Fruit fly (Drosophila melanogaster) whole organism, embryonic: ENCODE measurements around the gene HDAC4.

Source experiments
- Abd-B ChIP-seq: fragments of 200-800 bp; sonication (Bioruptor generic); optimal IDR thresholded peaks from 2 replicates; lab custom pipeline; 2018; ENCODE audit warnings: missing biosample characterization, mild to moderate bottlenecking, missing genetic modification characterization, moderate library complexity
- CG10209 ChIP-seq: fragments of 200-800 bp; sonication (Bioruptor generic); optimal IDR thresholded peaks from 3 replicates; lab custom pipeline; 2017; ENCODE audit warnings: missing biosample characterization, mild to moderate bottlenecking, missing genetic modification characterization, missing genetic modification reagents
- CG11093 ChIP-seq: fragments of 200-800 bp; sonication (Bioruptor generic); IDR thresholded peaks from 3 replicates; pipeline ENCODE4 v1.3.6; 2022; ENCODE audit warnings: missing biosample characterization, missing genetic modification characterization
- CG11247 ChIP-seq: fragments of 200-800 bp; sonication (Bioruptor generic); IDR thresholded peaks from 2 replicates; pipeline ENCODE4 v1.3.6; 2022; ENCODE audit warnings: missing biosample characterization, missing genetic modification characterization
- CG11456 ChIP-seq: fragments of 200-800 bp; sonication (Bioruptor generic); IDR thresholded peaks from 3 replicates; pipeline ENCODE4 v1.3.6; 2022; ENCODE audit warnings: missing biosample characterization, missing genetic modification characterization
- CG1233 ChIP-seq: fragments of 200-800 bp; sonication (Bioruptor generic); optimal IDR thresholded peaks from 4 replicates; lab custom pipeline; 2018; ENCODE audit warnings: missing biosample characterization, mild to moderate bottlenecking, missing genetic modification characterization
- CG14710 ChIP-seq: fragments of 200-800 bp; sonication (Bioruptor generic); optimal IDR thresholded peaks from 3 replicates; lab custom pipeline; 2019; ENCODE audit warnings: missing biosample characterization, mild to moderate bottlenecking, missing genetic modification characterization, moderate library complexity
- CG15269 ChIP-seq: fragments of 200-800 bp; sonication (Bioruptor generic); optimal IDR thresholded peaks from 2 replicates; lab custom pipeline; 2018; ENCODE audit warnings: missing biosample characterization, mild to moderate bottlenecking, missing genetic modification characterization, moderate library complexity
- CG15601 ChIP-seq: fragments of 200-800 bp; sonication (Bioruptor generic); optimal IDR thresholded peaks from 3 replicates; lab custom pipeline; 2019; ENCODE audit warnings: missing biosample characterization, mild to moderate bottlenecking, missing genetic modification characterization, moderate library complexity
- CG17912 ChIP-seq: fragments of 200-800 bp; sonication (Bioruptor generic); optimal IDR thresholded peaks from 2 replicates; lab custom pipeline; 2018; ENCODE audit warnings: missing biosample characterization, mild to moderate bottlenecking, missing genetic modification characterization
- CG2202 ChIP-seq: fragments of 200-800 bp; sonication (Bioruptor generic); optimal IDR thresholded peaks from 2 replicates; lab custom pipeline; 2018; ENCODE audit warnings: missing biosample characterization, mild to moderate bottlenecking, missing genetic modification characterization
- CG2678 ChIP-seq: fragments of 200-800 bp; sonication (Bioruptor generic); optimal IDR thresholded peaks from 3 replicates; lab custom pipeline; 2019; ENCODE audit warnings: missing biosample characterization, mild to moderate bottlenecking, missing genetic modification characterization, moderate library complexity
- CG2875 ChIP-seq: fragments of 200-800 bp; sonication (Bioruptor generic); optimal IDR thresholded peaks from 2 replicates; lab custom pipeline; 2017; ENCODE audit warnings: missing biosample characterization, mild to moderate bottlenecking, missing genetic modification characterization, missing genetic modification reagents
- CG4360 ChIP-seq: fragments of 200-800 bp; sonication (Bioruptor generic); IDR thresholded peaks from 2 replicates; pipeline ENCODE4 v1.3.6; 2022; ENCODE audit warnings: missing biosample characterization, missing genetic modification characterization
- CG4730 ChIP-seq: fragments of 200-800 bp; sonication (Bioruptor generic); IDR thresholded peaks from 2 replicates; pipeline ENCODE4 v1.3.6; 2022; ENCODE audit warnings: missing biosample characterization, missing genetic modification characterization
- CG4854 ChIP-seq: fragments of 200-800 bp; sonication (Bioruptor generic); optimal IDR thresholded peaks from 2 replicates; lab custom pipeline; 2016; ENCODE audit warnings: missing biosample characterization, missing genetic modification characterization, inconsistent platforms
- CG6175 ChIP-seq: fragments of 200-800 bp; sonication (Bioruptor generic); IDR thresholded peaks from 3 replicates; pipeline ENCODE4 v1.3.6; 2022; ENCODE audit warnings: missing biosample characterization, missing genetic modification characterization
- CG6765 ChIP-seq: fragments of 200-800 bp; sonication (Bioruptor generic); optimal IDR thresholded peaks from 3 replicates; lab custom pipeline; 2017; ENCODE audit warnings: missing biosample characterization, mild to moderate bottlenecking, missing genetic modification characterization
- CG6854 ChIP-seq: fragments of 200-800 bp; sonication (Bioruptor generic); optimal IDR thresholded peaks from 3 replicates; lab custom pipeline; 2017; ENCODE audit warnings: missing biosample characterization, mild to moderate bottlenecking, missing genetic modification characterization
- CG7839 ChIP-seq: fragments of 200-800 bp; sonication (Bioruptor generic); optimal IDR thresholded peaks from 3 replicates; lab custom pipeline; 2018; ENCODE audit warnings: missing biosample characterization, mild to moderate bottlenecking, missing genetic modification characterization, moderate library complexity
- CG8281 ChIP-seq: fragments of 200-800 bp; sonication (Bioruptor generic); optimal IDR thresholded peaks from 2 replicates; lab custom pipeline; 2018; ENCODE audit warnings: missing biosample characterization, mild to moderate bottlenecking, missing genetic modification characterization, moderate library complexity
- CG8388 ChIP-seq: fragments of 200-800 bp; sonication (Bioruptor generic); optimal IDR thresholded peaks from 2 replicates; lab custom pipeline; 2019; ENCODE audit warnings: missing biosample characterization, mild to moderate bottlenecking, missing genetic modification characterization, moderate library complexity
- CG9609 ChIP-seq: fragments of 200-800 bp; sonication (Bioruptor generic); optimal IDR thresholded peaks from 3 replicates; lab custom pipeline; 2016; ENCODE audit warnings: missing biosample characterization, missing genetic modification characterization
- CTCF ChIP-seq: fragments of 200-800 bp; sonication (Bioruptor generic); optimal IDR thresholded peaks from 2 replicates; lab custom pipeline; 2017; ENCODE audit warnings: missing biosample characterization, mild to moderate bottlenecking, missing genetic modification characterization, moderate library complexity
- Camta ChIP-seq: fragments of 200-800 bp; sonication (Bioruptor generic); optimal IDR thresholded peaks from 2 replicates; lab custom pipeline; 2016; ENCODE audit warnings: missing biosample characterization, missing genetic modification characterization
- Ets97D ChIP-seq: fragments of 200-800 bp; sonication (Bioruptor generic); optimal IDR thresholded peaks from 3 replicates; lab custom pipeline; 2016; ENCODE audit warnings: missing biosample characterization, missing genetic modification characterization
- Hmr ChIP-seq: fragments of 200-800 bp; sonication (Bioruptor generic); optimal IDR thresholded peaks from 3 replicates; lab custom pipeline; 2017; ENCODE audit warnings: mild to moderate bottlenecking, missing biosample characterization, missing genetic modification reagents, missing genetic modification characterization
- Neu2 ChIP-seq: fragments of 200-800 bp; sonication (Bioruptor generic); optimal IDR thresholded peaks from 3 replicates; lab custom pipeline; 2016; ENCODE audit warnings: missing biosample characterization, missing genetic modification characterization, borderline replicate concordance
- Nf-YA ChIP-seq: fragments of 200-800 bp; sonication (Bioruptor generic); IDR thresholded peaks from 2 replicates; pipeline ENCODE4 v1.3.6; 2022; ENCODE audit warnings: missing biosample characterization, missing genetic modification characterization
- Oaz ChIP-seq: fragments of 200-800 bp; sonication (Bioruptor generic); IDR thresholded peaks from 2 replicates; pipeline ENCODE4 v1.3.6; 2022; ENCODE audit warnings: missing biosample characterization, missing genetic modification characterization
- Oli ChIP-seq: fragments of 200-800 bp; sonication (Bioruptor generic); optimal IDR thresholded peaks from 2 replicates; lab custom pipeline; 2018; ENCODE audit warnings: missing biosample characterization, mild to moderate bottlenecking, missing genetic modification characterization, moderate library complexity
- abd-A ChIP-seq: fragments of 200-800 bp; sonication (Bioruptor generic); optimal IDR thresholded peaks from 3 replicates; lab custom pipeline; 2019; ENCODE audit warnings: missing biosample characterization, mild to moderate bottlenecking, missing genetic modification characterization, moderate library complexity
- ato ChIP-seq: fragments of 200-800 bp; sonication (Bioruptor generic); IDR thresholded peaks from 2 replicates; pipeline ENCODE4 v1.3.6; 2022; ENCODE audit warnings: missing biosample characterization, missing genetic modification characterization; ENCODE audit not compliant: partially characterized antibody
- en ChIP-seq: fragments of 200-800 bp; sonication (Bioruptor generic); optimal IDR thresholded peaks from 2 replicates; lab custom pipeline; 2016; ENCODE audit warnings: missing biosample characterization, missing genetic modification characterization
- exex ChIP-seq: fragments of 200-800 bp; sonication (Bioruptor generic); optimal IDR thresholded peaks from 4 replicates; lab custom pipeline; 2018; ENCODE audit warnings: missing biosample characterization, mild to moderate bottlenecking, missing genetic modification characterization, moderate library complexity
- ham ChIP-seq: fragments of 200-800 bp; sonication (Bioruptor generic); IDR thresholded peaks from 2 replicates; pipeline ENCODE4 v1.3.6; 2022; ENCODE audit warnings: missing biosample characterization, missing genetic modification characterization
- hb ChIP-seq: fragments of 200-800 bp; sonication (Bioruptor generic); IDR thresholded peaks from 3 replicates; pipeline ENCODE4 v1.3.6; 2022; ENCODE audit warnings: missing biosample characterization, missing genetic modification characterization; ENCODE audit not compliant: partially characterized antibody
- maf-S ChIP-seq: fragments of 200-800 bp; sonication (Bioruptor generic); optimal IDR thresholded peaks from 2 replicates; lab custom pipeline; 2016; ENCODE audit warnings: missing biosample characterization, missing genetic modification characterization
- org-1 ChIP-seq: fragments of 200-800 bp; sonication (Bioruptor generic); optimal IDR thresholded peaks from 2 replicates; lab custom pipeline; 2017; ENCODE audit warnings: missing biosample characterization, missing genetic modification characterization
- pnt ChIP-seq: fragments of 200-800 bp; sonication (Bioruptor generic); optimal IDR thresholded peaks from 3 replicates; lab custom pipeline; 2016; ENCODE audit warnings: missing biosample characterization, missing genetic modification characterization
- rib ChIP-seq: fragments of 200-800 bp; sonication (Bioruptor generic); IDR thresholded peaks from 2 replicates; pipeline ENCODE4 v1.3.6; 2022; ENCODE audit warnings: missing biosample characterization, missing genetic modification characterization
- sd ChIP-seq: fragments of 200-800 bp; sonication (Bioruptor generic); optimal IDR thresholded peaks from 3 replicates; lab custom pipeline; 2018; ENCODE audit warnings: missing biosample characterization, mild to moderate bottlenecking, missing genetic modification characterization, moderate library complexity
- slou ChIP-seq: fragments of 200-800 bp; sonication (Bioruptor generic); optimal IDR thresholded peaks from 3 replicates; lab custom pipeline; 2016; ENCODE audit warnings: missing biosample characterization, missing genetic modification characterization
- stwl ChIP-seq: fragments of 200-800 bp; sonication (Bioruptor generic); optimal IDR thresholded peaks from 3 replicates; lab custom pipeline; 2018; ENCODE audit warnings: missing biosample characterization, mild to moderate bottlenecking, missing genetic modification characterization, moderate library complexity
- tll ChIP-seq, 2 experiments: fragments of 200-800 bp in 1 of 2; fragments of >200 bp in 1 of 2; sonication (Bioruptor generic) in 1 of 2; optimal IDR thresholded peaks; 2 replicates each; lab custom pipeline; 2017 to 2019; ENCODE audit warnings: missing biosample characterization in 2 of 2, missing genetic modification characterization in 2 of 2, mild to moderate bottlenecking in 1 of 2, moderate library complexity in 1 of 2
- tna ChIP-seq: fragments of 200-800 bp; sonication (Bioruptor generic); IDR thresholded peaks from 2 replicates; pipeline ENCODE4 v1.3.6; 2022; ENCODE audit warnings: missing biosample characterization, missing genetic modification characterization; ENCODE audit not compliant: partially characterized antibody
- trem ChIP-seq: fragments of 200-800 bp; optimal IDR thresholded peaks from 3 replicates; lab custom pipeline; 2019; ENCODE audit warnings: missing biosample characterization, mild to moderate bottlenecking, missing genetic modification characterization, moderate library complexity
- z ChIP-seq: fragments of 200-800 bp; sonication (Bioruptor generic); IDR thresholded peaks from 3 replicates; pipeline ENCODE4 v1.3.6; 2022; ENCODE audit warnings: missing biosample characterization, missing genetic modification characterization
- zen2 ChIP-seq: fragments of 200-800 bp; sonication (Bioruptor generic); IDR thresholded peaks from 3 replicates; pipeline ENCODE4 v1.3.6; 2022; ENCODE audit warnings: missing biosample characterization, missing genetic modification characterization; ENCODE audit not compliant: partially characterized antibody
- zfh2 ChIP-seq: fragments of 200-800 bp; sonication (Bioruptor generic); optimal IDR thresholded peaks from 2 replicates; lab custom pipeline; 2016; ENCODE audit warnings: missing biosample characterization, missing genetic modification characterization

The HDAC4 gene

dm6 chrX:13274429-13275095, 10.9 kb downstream of the HDAC4 start (continued):
- no peak for TF ChIP-seq zen2 (GFP tag; lab: Robert Waterston, UW)
- TF ChIP-seq CG11456: no peak
- TF ChIP-seq stwl (tag; lab: Kevin White, UChicago): no peak
- TF ChIP-seq Ets97D (GFP tag; lab: Kevin White, UChicago): no peak
- no peak for TF ChIP-seq tna (GFP tag; lab: Robert Waterston, UW)
- TF ChIP-seq pnt (GFP tag; lab: Kevin White, UChicago): no peak
- no peak for TF ChIP-seq sd
- no peak for TF ChIP-seq en (GFP tag; lab: Kevin White, UChicago)
- TF ChIP-seq rib (GFP tag; lab: Robert Waterston, UW): no peak
- TF ChIP-seq tll (GFP tag; optimal IDR thresholded peaks at IDR 0.05; lab: Kevin White, UChicago): no peak
- peak; percentile 1 for TF ChIP-seq CG6854 (GFP tag; lab: Kevin White, UChicago)
- TF ChIP-seq CG15601 (tag; lab: Kevin White, UChicago): peak; percentile 79
- TF ChIP-seq trem (tag; lab: Kevin White, UChicago): peak; percentile 56
- TF ChIP-seq CG2202 (tag; lab: Kevin White, UChicago): peak; percentile 21
- TF ChIP-seq slou (GFP tag; lab: Kevin White, UChicago): no peak
- peak; percentile 61 for TF ChIP-seq CG14710
- 0 out of 2 replicates have a peak, but pooled peaks have one; percentile 9 for TF ChIP-seq Oaz (GFP tag; lab: Robert Waterston, UW)
- no peak for TF ChIP-seq abd-A (tag; lab: Kevin White, UChicago)
- peak; percentile 20 for TF ChIP-seq Camta (GFP tag; lab: Kevin White, UChicago)
- peak; percentile 80 for TF ChIP-seq CG15269 (tag; lab: Kevin White, UChicago)
- peak; percentile 20 for TF ChIP-seq CG10209 (GFP tag; lab: Kevin White, UChicago)
- TF ChIP-seq Neu2: no peak
- TF ChIP-seq CTCF (GFP tag; lab: Kevin White, UChicago): no peak
- TF ChIP-seq Nf-YA (GFP tag; lab: Robert Waterston, UW): no peak
- no peak for TF ChIP-seq CG2875 (GFP tag; lab: Kevin White, UChicago)
- TF ChIP-seq CG4730 (GFP tag; lab: Robert Waterston, UW): 0 out of 2 replicates have a peak, but pooled peaks have one; percentile 7
- no peak for TF ChIP-seq exex (tag; lab: Kevin White, UChicago)
- TF ChIP-seq CG4854 (GFP tag; lab: Kevin White, UChicago): no peak
- peak; percentile 53 for TF ChIP-seq CG1233 (GFP tag; lab: Kevin White, UChicago)
- no peak for TF ChIP-seq CG4360
- TF ChIP-seq org-1 (GFP tag; lab: Kevin White, UChicago): peak; percentile 14
- peak; percentile 36 for TF ChIP-seq CG8281
- TF ChIP-seq CG2678 (tag; lab: Kevin White, UChicago): peak; percentile 88
- no peak for TF ChIP-seq CG6765 (GFP tag; lab: Kevin White, UChicago)
- no peak for TF ChIP-seq CG11247
- TF ChIP-seq z (GFP tag; lab: Robert Waterston, UW): no peak
- TF ChIP-seq Hmr (GFP tag; lab: Kevin White, UChicago): peak; percentile 41
- TF ChIP-seq ato (GFP tag; lab: Robert Waterston, UW): no peak
- no peak for TF ChIP-seq maf-S (GFP tag; lab: Kevin White, UChicago)
- no peak for TF ChIP-seq CG17912
- TF ChIP-seq CG8388 (GFP tag; lab: Kevin White, UChicago): peak; percentile 57
- TF ChIP-seq zfh2 (GFP tag; lab: Kevin White, UChicago): no peak
- TF ChIP-seq CG6175 (GFP tag; lab: Robert Waterston, UW): no peak
- TF ChIP-seq CG11093 (GFP tag; lab: Robert Waterston, UW): peak; percentile 14; the same call in 1 of the 3 replicates
- TF ChIP-seq CG9609 (GFP tag; lab: Kevin White, UChicago): no peak
- TF ChIP-seq hb (GFP tag; lab: Robert Waterston, UW): no peak
- TF ChIP-seq ham (GFP tag; lab: Robert Waterston, UW): no peak
- TF ChIP-seq Abd-B (GFP tag; lab: Kevin White, UChicago): peak; percentile 40
- peak; percentile 69 for TF ChIP-seq Oli
- TF ChIP-seq CG7839: peak; percentile 80
